Fruit fly (Drosophila melanogaster): ENCODE data around the gene Eig71Ee.

Gene Eig71Ee

dm6 chr3L:15675111-15675510 is 19.3 kb upstream of the Eig71Ee start (continued):
- TF ChIP-seq eyg (GFP tag; optimal IDR thresholded peaks at IDR 0.05) (no peak), CG11398 (GFP tag; optimal IDR thresholded peaks at IDR 0.05) (no peak), Atf6 (GFP tag; IDR thresholded peaks at IDR 0.05) (no peak), tll (GFP tag; optimal IDR thresholded peaks at IDR 0.05) (no peak), Six4 (GFP tag; optimal IDR thresholded peaks at IDR 0.05) (peak; percentile 52), amos (GFP tag; IDR thresholded peaks at IDR 0.05; ENCODE audit: partially characterized antibody) (no peak), CG8359 (GFP tag; optimal IDR thresholded peaks at IDR 0.05; ENCODE audit: borderline replicate concordance) (peak; percentile 59), Opbp (GFP tag; IDR thresholded peaks at IDR 0.05; ENCODE audit: partially characterized antibody) (no peak), Bdp1 (GFP tag; optimal IDR thresholded peaks at IDR 0.05) (peak; percentile 45), Aef1 (GFP tag; IDR thresholded peaks at IDR 0.05) (no peak), H2.0 (GFP tag; IDR thresholded peaks at IDR 0.05) (peak; percentile 30; the same call in 1 of the 2 replicates), Side (GFP tag; optimal IDR thresholded peaks at IDR 0.05) (peak; percentile 45), Mes4 (GFP tag; optimal IDR thresholded peaks at IDR 0.05) (peak; percentile 53), corto (GFP tag; optimal IDR thresholded peaks at IDR 0.05) (no peak), CG5180 (GFP tag; optimal IDR thresholded peaks at IDR 0.05) (peak; percentile 13), ato (GFP tag; IDR thresholded peaks at IDR 0.05; ENCODE audit: partially characterized antibody) (no peak), Deaf1 (tag; optimal IDR thresholded peaks at IDR 0.05) (peak; percentile 15), sqz (GFP tag; optimal IDR thresholded peaks at IDR 0.05) (peak; percentile 38), CG6765 (GFP tag; optimal IDR thresholded peaks at IDR 0.05) (no peak), Tbp (GFP tag; optimal IDR thresholded peaks at IDR 0.05) (no peak), disco-r (GFP tag; optimal IDR thresholded peaks at IDR 0.05) (peak; percentile 13), Med (GFP tag) (peak; percentile 85), ssp (GFP tag; IDR thresholded peaks at IDR 0.05) (peak; percentile 36), fd64A (GFP tag; optimal IDR thresholded peaks at IDR 0.05) (peak; percentile 56), Hr3 (GFP tag; optimal IDR thresholded peaks at IDR 0.05) (peak; percentile 60), CG12659 (GFP tag; optimal IDR thresholded peaks at IDR 0.05) (peak; percentile 25), CG9609 (GFP tag; optimal IDR thresholded peaks at IDR 0.05) (peak; percentile 50), CG7839 (tag; optimal IDR thresholded peaks at IDR 0.05) (peak; percentile 71), stc (GFP tag; IDR thresholded peaks at IDR 0.05) (no peak), sob (GFP tag; IDR thresholded peaks at IDR 0.05) (no peak), Blimp-1 (GFP tag; optimal IDR thresholded peaks at IDR 0.05) (peak; percentile 78), CG8924 (tag; optimal IDR thresholded peaks at IDR 0.05) (peak; percentile 67), CG7357 (GFP tag; IDR thresholded peaks at IDR 0.05) (peak; percentile 36; the same call in 1 of the 3 replicates), B-H2 (GFP tag; optimal IDR thresholded peaks at IDR 0.05) (no peak), CG18011 (GFP tag; optimal IDR thresholded peaks at IDR 0.05) (no peak), CG30403 (GFP tag; optimal IDR thresholded peaks at IDR 0.05) (peak; percentile 65), PHDP (tag; optimal IDR thresholded peaks at IDR 0.05) (peak; percentile 55), CG10147 (GFP tag; optimal IDR thresholded peaks at IDR 0.05) (no peak), CG14965 (GFP tag; optimal IDR thresholded peaks at IDR 0.05; ENCODE audit: borderline replicate concordance) (no peak), Poxn (GFP tag; IDR thresholded peaks at IDR 0.05) (no peak), sim (GFP tag; IDR thresholded peaks at IDR 0.05) (peak; percentile 59), Atf-2 (GFP tag; optimal IDR thresholded peaks at IDR 0.05) (peak; percentile 54), pum (GFP tag; optimal IDR thresholded peaks at IDR 0.05) (peak; percentile 78), CG42726 (GFP tag; IDR thresholded peaks at IDR 0.05; ENCODE audit: partially characterized antibody) (no peak), CG31224 (GFP tag; IDR thresholded peaks at IDR 0.05) (no peak), CG2202 (tag; optimal IDR thresholded peaks at IDR 0.05) (peak; percentile 85), tap (tag; optimal IDR thresholded peaks at IDR 0.05) (peak; percentile 39), mirr (GFP tag; optimal IDR thresholded peaks at IDR 0.05) (no peak), lilli (GFP tag; optimal IDR thresholded peaks at IDR 0.05) (peak; percentile 26), CG32772 (GFP tag; IDR thresholded peaks at IDR 0.05) (peak; percentile 50; the same call in 1 of the 2 replicates), pho (GFP tag; optimal IDR thresholded peaks at IDR 0.05) (no peak)
